Fruit fly (Drosophila melanogaster) whole organism, wandering third instar larva: ENCODE data around the gene CG8036.

Experiments used
- CG32264 ChIP-seq: fragments of 200-800 bp; sonication (Bioruptor generic); optimal IDR thresholded peaks from 2 replicates; lab custom pipeline; 2016; ENCODE audit warnings: missing biosample characterization, missing genetic modification characterization
- CG9705 ChIP-seq: fragments of 200-800 bp; sonication (Bioruptor generic); optimal IDR thresholded peaks from 2 replicates; lab custom pipeline; 2018; ENCODE audit warnings: missing biosample characterization, mild to moderate bottlenecking, missing genetic modification characterization
- CrebA ChIP-seq: fragments of 200-800 bp; sonication (Bioruptor generic); optimal IDR thresholded peaks from 2 replicates; lab custom pipeline; 2016; ENCODE audit warnings: missing biosample characterization, mild to moderate bottlenecking, missing genetic modification characterization, borderline replicate concordance
- Dif ChIP-seq: fragments of 200-275, 200-300 bp; sonication (Bioruptor generic); optimal IDR thresholded peaks from 2 replicates; lab custom pipeline; 2018; ENCODE audit warnings: missing biosample characterization, missing genetic modification characterization; ENCODE audit not compliant: partially characterized antibody
- GATAd ChIP-seq: sonication (Bioruptor generic); optimal IDR thresholded peaks from 2 replicates; lab custom pipeline; 2016; ENCODE audit warnings: missing biosample characterization, missing genetic modification characterization
- HLH106 ChIP-seq: fragments of 200-800 bp; optimal IDR thresholded peaks from 3 replicates; lab custom pipeline; 2019; ENCODE audit warnings: missing biosample characterization, mild to moderate bottlenecking, missing genetic modification characterization, moderate library complexity
- Hnf4 ChIP-seq: fragments of 200-800 bp; sonication (Bioruptor generic); optimal IDR thresholded peaks from 2 replicates; lab custom pipeline; 2016; ENCODE audit warnings: missing biosample characterization, mild to moderate bottlenecking, missing genetic modification characterization
- Hr83 ChIP-seq: fragments of 200-300 bp; sonication (Bioruptor generic); optimal IDR thresholded peaks from 2 replicates; lab custom pipeline; 2016; ENCODE audit warnings: missing biosample characterization, mild to moderate bottlenecking, missing genetic modification characterization, moderate library complexity; ENCODE audit not compliant: poor library complexity, severe bottlenecking
- Jra ChIP-seq: sonication (Bioruptor generic); optimal IDR thresholded peaks from 2 replicates; lab custom pipeline; 2016; ENCODE audit warnings: missing biosample characterization, missing genetic modification characterization
- Mio ChIP-seq: sonication (Bioruptor generic); optimal IDR thresholded peaks from 2 replicates; lab custom pipeline; 2016; ENCODE audit warnings: missing biosample characterization, missing genetic modification characterization
- Myc ChIP-seq: fragments of >200 bp; optimal IDR thresholded peaks from 2 replicates; lab custom pipeline; 2017
- N ChIP-seq: fragments of >200 bp; optimal IDR thresholded peaks from 2 replicates; lab custom pipeline; 2018; ENCODE audit warnings: missing biosample characterization, missing external identifiers, missing genetic modification characterization
- OdsH ChIP-seq: fragments of 200-800 bp; sonication (Bioruptor generic); optimal IDR thresholded peaks from 2 replicates; lab custom pipeline; 2016; ENCODE audit warnings: missing biosample characterization, mild to moderate bottlenecking, missing genetic modification characterization
- Rel ChIP-seq, 2 experiments: fragments of 200-800 bp; sonication (Bioruptor generic) in 1 of 2; optimal IDR thresholded peaks; 2 replicates in 1 of 2; 3 replicates in 1 of 2; lab custom pipeline; 2016 to 2019; ENCODE audit warnings: mild to moderate bottlenecking in 2 of 2, missing biosample characterization in 2 of 2, missing genetic modification characterization in 2 of 2, moderate library complexity in 1 of 2
- Sp1 ChIP-seq: fragments of 200-800 bp; sonication (Bioruptor generic); optimal IDR thresholded peaks from 3 replicates; lab custom pipeline; 2019; ENCODE audit warnings: missing biosample characterization, mild to moderate bottlenecking, missing genetic modification characterization, moderate library complexity
- br ChIP-seq: fragments of 200-800 bp; sonication (Bioruptor generic); optimal IDR thresholded peaks from 2 replicates; lab custom pipeline; 2016; ENCODE audit warnings: missing biosample characterization, missing genetic modification characterization
- brk ChIP-seq: fragments of 200-800 bp; sonication (Bioruptor generic); optimal IDR thresholded peaks from 2 replicates; lab custom pipeline; 2016; ENCODE audit warnings: missing biosample characterization, mild to moderate bottlenecking, missing genetic modification characterization
- dl ChIP-seq, 2 experiments: fragments of 175-275, 200-275 bp in 1 of 2; fragments of 200-275 bp in 1 of 2; sonication (Bioruptor generic); optimal IDR thresholded peaks; lab custom pipeline; 2018; ENCODE audit warnings: mild to moderate bottlenecking in 2 of 2, missing biosample characterization in 2 of 2, missing genetic modification characterization in 2 of 2, moderate library complexity in 2 of 2; ENCODE audit not compliant: partially characterized antibody in 2 of 2, insufficient read depth in 1 of 2
- dmrt93B ChIP-seq: fragments of 200-800 bp; sonication (Bioruptor generic); optimal IDR thresholded peaks from 2 replicates; lab custom pipeline; 2018; ENCODE audit warnings: missing biosample characterization, mild to moderate bottlenecking, missing genetic modification characterization
- ey ChIP-seq: fragments of 200-800 bp; sonication (Bioruptor generic); optimal IDR thresholded peaks from 2 replicates; lab custom pipeline; 2016; ENCODE audit warnings: missing biosample characterization, missing genetic modification characterization
- foxo ChIP-seq, 2 experiments: fragments of 200-800 bp; sonication (Bioruptor generic); optimal IDR thresholded peaks; 2 replicates in 1 of 2; 3 replicates in 1 of 2; lab custom pipeline; 2016 to 2017; ENCODE audit warnings: missing biosample characterization in 2 of 2, missing genetic modification characterization in 2 of 2
- fru ChIP-seq: fragments of 200-800 bp; sonication (Bioruptor generic); optimal IDR thresholded peaks from 3 replicates; lab custom pipeline; 2016; ENCODE audit warnings: missing biosample characterization, mild to moderate bottlenecking, missing genetic modification characterization
- h ChIP-seq: fragments of 200-800 bp; sonication (Bioruptor generic); optimal IDR thresholded peaks from 3 replicates; lab custom pipeline; 2016; ENCODE audit warnings: missing biosample characterization, mild to moderate bottlenecking, missing genetic modification characterization
- jim ChIP-seq: fragments of 175-275, 200-325 bp; sonication (Bioruptor generic); optimal IDR thresholded peaks from 2 replicates; lab custom pipeline; 2016; ENCODE audit warnings: missing biosample characterization, mild to moderate bottlenecking, missing genetic modification characterization
- lola ChIP-seq: fragments of >200 bp; optimal IDR thresholded peaks from 2 replicates; lab custom pipeline; 2017; ENCODE audit warnings: missing biosample characterization, missing genetic modification characterization
- pan ChIP-seq: fragments of >200 bp; optimal IDR thresholded peaks from 2 replicates; lab custom pipeline; 2017
- psq ChIP-seq: fragments of 200-800 bp; sonication (Bioruptor generic); optimal IDR thresholded peaks from 3 replicates; lab custom pipeline; 2017; ENCODE audit warnings: missing biosample characterization, mild to moderate bottlenecking, missing genetic modification characterization, moderate library complexity
- rgr ChIP-seq: fragments of 200-800 bp; sonication (Bioruptor generic); optimal IDR thresholded peaks from 3 replicates; lab custom pipeline; 2016; ENCODE audit warnings: missing biosample characterization, mild to moderate bottlenecking, missing genetic modification characterization
- sv ChIP-seq: fragments of 200-800 bp; sonication (Bioruptor generic); optimal IDR thresholded peaks from 3 replicates; lab custom pipeline; 2016; ENCODE audit warnings: missing biosample characterization, missing genetic modification characterization
- usp ChIP-seq: fragments of >200 bp; optimal IDR thresholded peaks from 2 replicates; lab custom pipeline; 2017; ENCODE audit warnings: missing biosample characterization, missing genetic modification characterization
- woc ChIP-seq: sonication (Bioruptor generic); optimal IDR thresholded peaks from 2 replicates; lab custom pipeline; 2016; ENCODE audit warnings: missing biosample characterization, mild to moderate bottlenecking, missing genetic modification characterization

The CG8036 gene

DNA sequence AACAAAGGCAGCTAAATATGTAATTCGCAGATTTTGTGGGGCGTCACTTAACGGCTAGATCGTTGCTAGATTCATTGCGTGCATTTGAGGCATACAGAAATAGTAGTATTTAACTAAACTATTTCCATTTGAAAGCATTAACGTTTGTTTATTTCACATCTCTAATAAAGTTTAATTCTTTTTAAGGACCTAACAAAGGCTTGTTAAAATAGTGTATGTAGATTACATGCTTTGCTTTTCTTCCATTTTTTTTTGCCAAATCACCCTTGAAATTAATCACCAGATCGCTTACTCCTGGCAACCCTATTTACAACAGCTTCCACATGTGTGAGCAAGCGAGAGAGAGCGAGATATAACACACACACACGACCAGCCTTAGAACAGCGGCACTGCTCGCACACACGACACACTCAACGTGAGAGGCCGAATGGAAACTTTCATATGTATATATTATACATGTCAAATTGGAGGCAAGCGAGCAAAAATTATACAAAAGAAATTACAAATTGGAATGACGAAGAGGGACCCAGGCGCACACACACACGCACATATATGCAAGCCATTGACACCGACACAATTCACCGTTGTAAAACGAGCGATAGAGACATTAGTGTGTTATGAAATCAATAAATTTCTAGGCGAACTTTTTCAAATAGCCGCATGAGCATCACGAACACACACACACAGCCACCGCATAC is 8.3 kb upstream of the CG8036 start:
- TF ChIP-seq Dif (no peak), CG9705 (GFP tag; lab: Kevin White, UChicago) (peak; percentile 46), dl (GFP tag; optimal IDR thresholded peaks at IDR 0.05; lab: Kevin White, UChicago; ENCODE audit: insufficient read depth in 1 of 2, partially characterized antibody in 2 of 2) (peak in 1 of 2 experiments; percentile 12), Jra (GFP tag; lab: Kevin White, UChicago) (peak; percentile 36), sv (no peak), dmrt93B (GFP tag; lab: Kevin White, UChicago) (peak; percentile 13), h (GFP tag; lab: Kevin White, UChicago) (peak; percentile 74), pan (lab: Kevin White, UChicago) (no peak), Hr83 (GFP tag; lab: Kevin White, UChicago) (peak; percentile 75), jim (GFP tag; lab: Kevin White, UChicago) (no peak), N (peak; percentile 60), foxo (GFP tag; optimal IDR thresholded peaks at IDR 0.05; lab: Kevin White, UChicago) (peak in 1 of 2 experiments; percentile 70), Sp1 (GFP tag; lab: Kevin White, UChicago) (peak; percentile 63), br (GFP tag; lab: Kevin White, UChicago) (peak; percentile 58), OdsH (GFP tag; lab: Kevin White, UChicago) (peak; percentile 48), woc (peak; percentile 66), Myc (lab: Kevin White, UChicago) (no peak), rgr (GFP tag; lab: Kevin White, UChicago) (peak; percentile 60), usp (GFP tag; lab: Kevin White, UChicago) (no peak), Hnf4 (peak; percentile 54), fru (GFP tag; lab: Kevin White, UChicago) (peak; percentile 36), psq (GFP tag; lab: Kevin White, UChicago) (peak; percentile 54), ey (GFP tag; lab: Kevin White, UChicago) (peak; percentile 65), brk (GFP tag; lab: Kevin White, UChicago) (peak; percentile 56), Rel (GFP tag; optimal IDR thresholded peaks at IDR 0.05; lab: Kevin White, UChicago) (peak; percentile 46), Rel (tag; optimal IDR thresholded peaks at IDR 0.05; lab: Kevin White, UChicago) (peak; percentile 54), HLH106 (tag; lab: Kevin White, UChicago) (peak; percentile 49), Mio (GFP tag; lab: Kevin White, UChicago) (no peak)

DNA sequence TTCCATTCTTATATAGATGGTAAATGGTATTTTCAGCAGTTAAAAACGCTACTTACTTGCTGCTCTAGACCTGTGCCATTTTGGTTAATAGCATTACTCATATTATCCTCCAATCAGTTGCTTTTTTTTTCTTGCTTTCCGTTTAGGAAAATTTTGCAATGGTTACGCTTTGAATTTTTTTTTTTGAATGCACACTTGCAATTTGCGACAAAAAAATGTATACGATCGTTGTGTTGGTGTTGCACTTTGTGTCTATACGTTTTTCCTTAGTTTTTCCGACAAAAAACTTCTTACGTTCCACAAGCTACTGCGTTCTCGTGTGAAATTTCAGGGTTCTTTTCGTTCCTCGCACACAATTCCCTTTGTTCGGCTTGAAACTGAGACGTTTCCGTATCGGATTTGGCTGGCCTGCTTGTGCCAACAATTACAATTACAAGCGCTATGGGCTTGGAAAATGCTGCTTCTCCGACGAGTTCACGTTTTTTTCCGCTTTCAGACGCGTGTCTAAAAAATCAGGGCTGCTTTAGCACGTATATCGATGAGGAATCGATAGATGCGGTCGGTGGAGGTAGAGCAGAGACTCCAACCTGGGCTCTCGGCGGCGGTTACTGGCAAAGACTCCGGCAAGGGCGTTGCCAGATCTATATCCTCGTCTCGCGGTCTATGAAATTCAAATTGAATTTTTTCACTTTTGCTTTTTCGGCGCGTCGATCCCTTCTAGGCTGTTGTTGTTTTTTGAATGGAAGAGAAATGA is 7.6 kb upstream of the CG8036 start:
- TF ChIP-seq fru (GFP tag; lab: Kevin White, UChicago): peak; percentile 15
- TF ChIP-seq Sp1 (GFP tag; lab: Kevin White, UChicago): peak; percentile 60
- TF ChIP-seq foxo (GFP tag; optimal IDR thresholded peaks at IDR 0.05; lab: Kevin White, UChicago): peak in 1 of 2 experiments; percentile 46
- TF ChIP-seq ey (GFP tag; lab: Kevin White, UChicago): peak; percentile 2
- peak; percentile 32 for TF ChIP-seq Hr83 (GFP tag; lab: Kevin White, UChicago)
- peak; percentile 12 for TF ChIP-seq br (GFP tag; lab: Kevin White, UChicago)
- no peak for TF ChIP-seq Rel (GFP tag; optimal IDR thresholded peaks at IDR 0.05; lab: Kevin White, UChicago)
- peak; percentile 63 for TF ChIP-seq Rel (tag; optimal IDR thresholded peaks at IDR 0.05; lab: Kevin White, UChicago)
- TF ChIP-seq HLH106 (tag; lab: Kevin White, UChicago): peak; percentile 38
- no peak for TF ChIP-seq lola
- no peak for TF ChIP-seq CrebA (GFP tag; lab: Kevin White, UChicago)
- peak; percentile 93 for TF ChIP-seq h (GFP tag; lab: Kevin White, UChicago)
- TF ChIP-seq Dif: peak; percentile 42
- peak; percentile 29 for TF ChIP-seq Hnf4
- TF ChIP-seq rgr (GFP tag; lab: Kevin White, UChicago): peak; percentile 68
- TF ChIP-seq Myc (lab: Kevin White, UChicago): peak; percentile 50
- TF ChIP-seq jim (GFP tag; lab: Kevin White, UChicago): no peak

DNA sequence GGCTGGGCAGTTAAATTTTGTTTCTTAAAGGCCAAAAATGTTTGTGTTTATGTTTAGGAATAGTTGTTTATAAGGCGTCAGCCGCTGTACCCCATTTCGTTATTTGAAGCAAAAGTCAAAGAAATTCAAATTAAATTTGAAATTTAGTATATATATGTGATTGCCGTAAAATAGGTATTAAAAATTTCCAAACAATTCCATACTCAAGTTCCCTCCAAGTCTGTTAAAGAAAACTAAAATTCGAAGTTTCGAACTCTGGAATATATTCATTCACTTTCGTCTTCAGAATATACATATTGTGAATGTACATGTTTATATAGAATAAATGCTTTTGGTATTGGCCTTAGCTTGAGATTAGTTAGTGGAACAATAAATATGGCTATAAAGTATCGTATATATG is 7.0 kb upstream of the CG8036 start, which contains the start of gene bel:
Gene bel, minus strand, starts transcription at position 101 of the 400 bp plus-strand sequence.
- TF ChIP-seq usp (GFP tag; lab: Kevin White, UChicago): no peak
- TF ChIP-seq Dif: no peak
- TF ChIP-seq pan (lab: Kevin White, UChicago): no peak
- TF ChIP-seq jim (GFP tag; lab: Kevin White, UChicago): no peak
- TF ChIP-seq Rel (GFP tag; optimal IDR thresholded peaks at IDR 0.05; lab: Kevin White, UChicago): no peak
- no peak for TF ChIP-seq Rel (tag; optimal IDR thresholded peaks at IDR 0.05; lab: Kevin White, UChicago)
- no peak for TF ChIP-seq GATAd (GFP tag; lab: Kevin White, UChicago)
- TF ChIP-seq ey (GFP tag; lab: Kevin White, UChicago): no peak
- TF ChIP-seq dmrt93B (GFP tag; lab: Kevin White, UChicago): no peak
- no peak for TF ChIP-seq OdsH (GFP tag; lab: Kevin White, UChicago)
- no peak for TF ChIP-seq CrebA (GFP tag; lab: Kevin White, UChicago)
- TF ChIP-seq brk (GFP tag; lab: Kevin White, UChicago): no peak
- no peak for TF ChIP-seq CG32264
- no peak for TF ChIP-seq Jra (GFP tag; lab: Kevin White, UChicago)
- no peak for TF ChIP-seq dl (GFP tag; optimal IDR thresholded peaks at IDR 0.05; lab: Kevin White, UChicago; ENCODE audit: insufficient read depth in 1 of 2, partially characterized antibody in 2 of 2)
